Worm (Caenorhabditis elegans) whole organism, early embryonic: Measurements from ENCODE around the gene C39E9.8.

Source experiments
- aly-1 ChIP-seq: sonication (generic microtip); optimal IDR thresholded peaks from 2 replicates; lab custom pipeline; 2016; ENCODE audit warnings: missing genetic modification characterization, missing compliant biosample characterization
- ama-1 ChIP-seq: fragments of 150-350 bp; optimal IDR thresholded peaks from 2 replicates; lab custom pipeline; 2014
- ceh-36 ChIP-seq: sonication (generic microtip); optimal IDR thresholded peaks from 2 replicates; lab custom pipeline; 2016; ENCODE audit warnings: missing genetic modification characterization, inconsistent platforms, missing compliant biosample characterization
- flt-1 ChIP-seq: fragments of 200-800 bp; sonication (Bioruptor generic); IDR thresholded peaks from 2 replicates; pipeline ENCODE4 v1.3.6; 2022; ENCODE audit warnings: missing genetic modification characterization, missing compliant biosample characterization
- hmbx-1 ChIP-seq: sonication (generic microtip); optimal IDR thresholded peaks from 2 replicates; lab custom pipeline; 2016; ENCODE audit warnings: mild to moderate bottlenecking, missing genetic modification characterization, missing compliant biosample characterization
- pes-1 ChIP-seq: fragments of 200-800 bp; sonication (Bioruptor generic); IDR thresholded peaks from 2 replicates; pipeline ENCODE4 v1.3.6; 2022; ENCODE audit warnings: missing genetic modification reagents, missing genetic modification characterization, missing compliant biosample characterization
- tra-4 ChIP-seq: sonication (generic microtip); optimal IDR thresholded peaks from 2 replicates; lab custom pipeline; 2017; ENCODE audit warnings: missing genetic modification characterization, missing compliant biosample characterization

ce11 chrIV:13041486-13041885 is 37.8 kb upstream of the C39E9.8 start:
- no peak for TF ChIP-seq aly-1 (tag; lab: Kevin White, UChicago)
- no peak for TF ChIP-seq ceh-36 (tag; lab: Kevin White, UChicago)
- no peak for TF ChIP-seq pes-1 (GFP tag; lab: Robert Waterston, UW)
- no peak for TF ChIP-seq flt-1
- no peak for TF ChIP-seq ama-1
- no peak for TF ChIP-seq tra-4
- TF ChIP-seq hmbx-1: no peak
